Worm (Caenorhabditis elegans): Measurements from ENCODE around the gene aco-2.

ce11 chrIII:7978723-7979122 is 5.2 kb downstream of the aco-2 start:
- TF ChIP-seq unc-62 (GFP tag; optimal IDR thresholded peaks at IDR 0.05 in 1 of 2) (no peak), unc-62 (tag; optimal IDR thresholded peaks at IDR 0.05) (no peak), nhr-237 (tag; optimal IDR thresholded peaks at IDR 0.05) (no peak), php-3 (GFP tag; IDR thresholded peaks at IDR 0.05) (peak; percentile 51; the same call in 1 of the 2 replicates), ztf-11 (tag; optimal IDR thresholded peaks at IDR 0.05) (no peak), nhr-25 (tag; optimal IDR thresholded peaks at IDR 0.05; ENCODE audit: borderline replicate concordance, insufficient read depth) (no peak), zfp-3 (GFP tag; conservative IDR thresholded peaks at IDR 0.05) (no peak), pha-4 (GFP tag; IDR thresholded peaks at IDR 0.05) (no peak), pha-4 (tag; optimal IDR thresholded peaks at IDR 0.05) (peak; percentile 64), ama-1 (optimal IDR thresholded peaks at IDR 0.05) (no peak), ceh-28 (tag; optimal IDR thresholded peaks at IDR 0.05) (no peak), nhr-11 (tag; optimal IDR thresholded peaks at IDR 0.05) (no peak), ces-1 (GFP tag; optimal IDR thresholded peaks at IDR 0.05) (no peak), dmd-8 (GFP tag; IDR thresholded peaks at IDR 0.05) (no peak), nhr-76 (tag; optimal IDR thresholded peaks at IDR 0.05) (no peak), daf-19 (GFP tag; conservative IDR thresholded peaks at IDR 0.05) (no peak)

All from whole organism, L4 larva.